Worm (Caenorhabditis elegans): ENCODE measurements around the gene C47E12.3.

Gene C47E12.3

ce11 chrIV:9976284-9976683 lies 25.4 kb downstream of the C47E12.3 start, which contains the start of gene C47E12.14:
Gene C47E12.14, minus strand, starts transcription at chrIV:9976384.
- TF ChIP-seq pag-3 (tag; optimal IDR thresholded peaks at IDR 0.05; ENCODE audit: borderline replicate concordance) (no peak), gmeb-2 (tag; optimal IDR thresholded peaks at IDR 0.05) (no peak), madf-2 (tag; optimal IDR thresholded peaks at IDR 0.05) (no peak)

ce11 chrIV:9974392-9974791 lies 27.3 kb downstream of the C47E12.3 start, which contains the start of gene C47E12.9:
Gene C47E12.9, plus strand, starts transcription at chrIV:9974692.
- TF ChIP-seq unc-86 (tag; optimal IDR thresholded peaks at IDR 0.05) = no peak
- TF ChIP-seq sox-4 (tag; optimal IDR thresholded peaks at IDR 0.05) = no peak

ce11 chrIV:9972629-9973028 lies 29.0 kb downstream of the C47E12.3 start, which contains the start of the genes C47E12.12 and C47E12.10:
Gene C47E12.12, minus strand, starts transcription at chrIV:9972729.
Gene C47E12.10, plus strand, starts transcription at chrIV:9972800.
- no peak for TF ChIP-seq K02D7.2 (tag; optimal IDR thresholded peaks at IDR 0.05)
- no peak for TF ChIP-seq ztf-16 (tag; optimal IDR thresholded peaks at IDR 0.05)
- TF ChIP-seq hlh-15 (tag; optimal IDR thresholded peaks at IDR 0.05) = no peak
- no peak for TF ChIP-seq ceh-6 (GFP tag; optimal IDR thresholded peaks at IDR 0.05)
- no peak for TF ChIP-seq elt-4 (tag; optimal IDR thresholded peaks at IDR 0.05)

- TF ChIP-seq ets-4 (tag; optimal IDR thresholded peaks at IDR 0.05) (no peak), ahr-1 (tag; optimal IDR thresholded peaks at IDR 0.05) (no peak), sox-4 (tag; optimal IDR thresholded peaks at IDR 0.05) (no peak), hlh-15 (tag; optimal IDR thresholded peaks at IDR 0.05) (no peak), unc-42 (tag; optimal IDR thresholded peaks at IDR 0.05) (no peak), odd-2 (tag; optimal IDR thresholded peaks at IDR 0.05) (no peak), ref-2 (tag; optimal IDR thresholded peaks at IDR 0.05) (no peak), Y22D7AL.16 (tag; optimal IDR thresholded peaks at IDR 0.05) (no peak), ceh-34 (tag; optimal IDR thresholded peaks at IDR 0.05) (no peak), elt-4 (tag; optimal IDR thresholded peaks at IDR 0.05) (no peak)
These were observed 32.6 kb downstream of the C47E12.3 start, which contains the start of the genes kin-5 and C47E12.11 for ce11 chrIV:9969081-9969480. Gene kin-5, minus strand, starts transcription at chrIV:9969181. Gene C47E12.11, plus strand, starts transcription at chrIV:9969400.

- TF ChIP-seq C08G9.2 (tag; optimal IDR thresholded peaks at IDR 0.05) (no peak), sox-4 (tag; optimal IDR thresholded peaks at IDR 0.05) (no peak), hlh-6 (tag; optimal IDR thresholded peaks at IDR 0.05) (no peak), ama-1 (optimal IDR thresholded peaks at IDR 0.05) (no peak), ceh-14 (tag; optimal IDR thresholded peaks at IDR 0.05) (no peak), lin-11 (tag; optimal IDR thresholded peaks at IDR 0.05) (no peak), tbx-2 (tag; optimal IDR thresholded peaks at IDR 0.05) (no peak)
These were observed 37.7 kb downstream of the C47E12.3 start, which contains the start of gene T13H10.2 for ce11 chrIV:9963945-9964344. Gene T13H10.2, plus strand, starts transcription at chrIV:9964245.

- TF ChIP-seq ceh-30 (tag; optimal IDR thresholded peaks at IDR 0.05) (no peak), fkh-10 (GFP tag; optimal IDR thresholded peaks at IDR 0.05) (no peak), madf-2 (tag; optimal IDR thresholded peaks at IDR 0.05) (no peak), ceh-6 (GFP tag; optimal IDR thresholded peaks at IDR 0.05) (no peak), fax-1 (tag; optimal IDR thresholded peaks at IDR 0.05) (no peak), unc-42 (tag; optimal IDR thresholded peaks at IDR 0.05) (no peak), sdc-2 (tag; optimal IDR thresholded peaks at IDR 0.05) (no peak), fkh-6 (tag; optimal IDR thresholded peaks at IDR 0.05) (no peak), C38D4.7 (GFP tag; optimal IDR thresholded peaks at IDR 0.05) (no peak), eyg-1 (tag; optimal IDR thresholded peaks at IDR 0.05) (no peak), ceh-14 (tag; optimal IDR thresholded peaks at IDR 0.05) (no peak), K09A11.1 (tag; optimal IDR thresholded peaks at IDR 0.05; ENCODE audit: insufficient read depth) (no peak), ama-1 (optimal IDR thresholded peaks at IDR 0.05) (no peak), ceh-31 (tag; optimal IDR thresholded peaks at IDR 0.05) (no peak), hlh-13 (GFP tag; optimal IDR thresholded peaks at IDR 0.05) (no peak)
These were observed 48.3 kb downstream of the C47E12.3 start, which contains the start of gene gon-1 for ce11 chrIV:9953333-9953732. Gene gon-1, minus strand, starts transcription at chrIV:9953433.
